Worm (Caenorhabditis elegans) whole organism, mixed stage, embryonic: ENCODE data around the gene ZK1240.8.

Source experiments
- blmp-1 ChIP-seq: fragments of 150-350 bp; optimal IDR thresholded peaks from 2 replicates; lab custom pipeline; 2014; ENCODE audit warnings: missing biosample characterization, missing genetic modification characterization
- elt-3 ChIP-seq: fragments of 150-350 bp; optimal IDR thresholded peaks from 2 replicates; lab custom pipeline; 2014; ENCODE audit warnings: missing biosample characterization, missing genetic modification characterization
- ham-2 ChIP-seq: fragments of 200-800 bp; sonication (Bioruptor generic); optimal IDR thresholded peaks from 2 replicates; lab custom pipeline; 2018; ENCODE audit warnings: mild to moderate bottlenecking, missing genetic modification characterization, missing compliant biosample characterization
- nhr-12 ChIP-seq: fragments of 150-350 bp; optimal IDR thresholded peaks from 2 replicates; lab custom pipeline; 2014; ENCODE audit warnings: missing biosample characterization, missing genetic modification characterization
- ztf-11 ChIP-seq: fragments of 150-350 bp; optimal IDR thresholded peaks from 2 replicates; lab custom pipeline; 2014; ENCODE audit warnings: missing biosample characterization, missing genetic modification characterization

- no peak for TF ChIP-seq elt-3 (tag; lab: Kevin White, UChicago)
- no peak for TF ChIP-seq blmp-1 (tag; lab: Kevin White, UChicago)
- no peak for TF ChIP-seq ztf-11 (tag; lab: Kevin White, UChicago)
- TF ChIP-seq ham-2 (GFP tag; lab: Kevin White, UChicago): no peak
- no peak for TF ChIP-seq nhr-12 (tag; lab: Kevin White, UChicago)
These were observed 40.1 kb downstream of the ZK1240.8 start, which contains the start of the genes K09F6.10 and K09F6.13 for ce11 chrII:2288798-2289197.
